Worm (Caenorhabditis elegans): ENCODE data around the gene lin-46.

The lin-46 gene

DNA sequence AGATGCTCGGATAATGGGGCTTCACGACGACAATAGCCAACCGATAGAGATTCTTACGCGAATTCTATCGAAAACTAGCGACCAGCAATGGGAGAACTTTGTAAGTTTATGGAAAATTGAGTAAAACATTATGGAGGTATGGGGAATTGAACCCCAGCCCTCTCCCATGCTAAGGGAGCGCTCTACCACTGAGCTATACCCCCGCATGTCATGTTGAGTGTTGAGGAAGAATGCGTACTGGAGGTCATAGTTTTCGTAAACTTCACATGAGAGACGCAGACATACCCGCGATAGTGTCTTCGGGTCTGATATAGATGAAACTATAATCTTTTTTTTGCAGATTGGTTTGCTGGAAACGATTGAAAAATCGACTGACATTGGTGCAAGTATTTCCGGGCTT is 34.7 kb downstream of the lin-46 start:
- peak; percentile 68 for TF ChIP-seq nhr-48 (tag; optimal IDR thresholded peaks at IDR 0.05)
- TF ChIP-seq nhr-42 (GFP tag; IDR thresholded peaks at IDR 0.05): 0 out of 2 replicates have a peak, but pooled peaks have one; percentile 48
- no peak for TF ChIP-seq attf-4 (tag; optimal IDR thresholded peaks at IDR 0.05)
- TF ChIP-seq dpl-1 (GFP tag; optimal IDR thresholded peaks at IDR 0.05): peak; percentile 46
- TF ChIP-seq F44E2.7 (GFP tag; IDR thresholded peaks at IDR 0.05): 0 out of 2 replicates have a peak, but pooled peaks have one; percentile 61
- peak; percentile 81 for TF ChIP-seq arid-1 (GFP tag; conservative IDR thresholded peaks at IDR 0.05)
- 0 out of 2 replicates have a peak, but pooled peaks have one; percentile 39 for TF ChIP-seq zfp-3 (GFP tag; conservative IDR thresholded peaks at IDR 0.05)
- TF ChIP-seq fkh-10 (GFP tag; optimal IDR thresholded peaks at IDR 0.05): no peak
- TF ChIP-seq egl-43 (GFP tag; IDR thresholded peaks at IDR 0.05): peak; percentile 93
- TF ChIP-seq F49E8.2 (tag; optimal IDR thresholded peaks at IDR 0.05; ENCODE audit: borderline replicate concordance): peak; percentile 65
- TF ChIP-seq ceh-44 (GFP tag; IDR thresholded peaks at IDR 0.05): peak; percentile 77; the same call in 1 of the 2 replicates
- TF ChIP-seq pqm-1 (tag; optimal IDR thresholded peaks at IDR 0.05): no peak
- peak; percentile 42 for TF ChIP-seq aha-1 (tag)
- TF ChIP-seq lin-39 (tag; optimal IDR thresholded peaks at IDR 0.05): no peak
- no peak for TF ChIP-seq nhr-11 (tag; optimal IDR thresholded peaks at IDR 0.05)
- TF ChIP-seq hif-1 (tag; optimal IDR thresholded peaks at IDR 0.05): peak in 1 of 2 experiments; percentile 58
- TF ChIP-seq daf-12 (tag; optimal IDR thresholded peaks at IDR 0.05): no peak
- peak; percentile 88 for TF ChIP-seq T26A8.4 (GFP tag; IDR thresholded peaks at IDR 0.05)
- TF ChIP-seq nhr-10 (tag; optimal IDR thresholded peaks at IDR 0.05): no peak
- peak; percentile 36 for TF ChIP-seq lin-13 (GFP tag; optimal IDR thresholded peaks at IDR 0.05)
- no peak for TF ChIP-seq ama-1 (optimal IDR thresholded peaks at IDR 0.05)
- TF ChIP-seq mxl-3 (GFP tag; optimal IDR thresholded peaks at IDR 0.05): peak; percentile 64
- peak; percentile 80; the same call in 1 of the 2 replicates for TF ChIP-seq zip-11 (GFP tag; IDR thresholded peaks at IDR 0.05)
- TF ChIP-seq F10B5.3 (tag; optimal IDR thresholded peaks at IDR 0.05): peak; percentile 65
- no peak for TF ChIP-seq ceh-28 (tag; optimal IDR thresholded peaks at IDR 0.05)
- 0 out of 2 replicates have a peak, but pooled peaks have one; percentile 55 for TF ChIP-seq F26F4.8 (GFP tag; conservative IDR thresholded peaks at IDR 0.05)
- TF ChIP-seq mdl-1 (tag; optimal IDR thresholded peaks at IDR 0.05): peak in 1 of 2 experiments; percentile 68
- peak; percentile 89 for TF ChIP-seq nhr-41 (GFP tag; IDR thresholded peaks at IDR 0.05)
- no peak for TF ChIP-seq nhr-25 (tag; optimal IDR thresholded peaks at IDR 0.05; ENCODE audit: borderline replicate concordance, insufficient read depth)
- no peak for TF ChIP-seq unc-39 (tag; optimal IDR thresholded peaks at IDR 0.05)
- TF ChIP-seq ctbp-1 (GFP tag; IDR thresholded peaks at IDR 0.05): peak; percentile 85
- TF ChIP-seq ZK337.2 (GFP tag; IDR thresholded peaks at IDR 0.05): 0 out of 2 replicates have a peak, but pooled peaks have one; percentile 49
- TF ChIP-seq nhr-28 (tag; optimal IDR thresholded peaks at IDR 0.05): peak; percentile 72
- TF ChIP-seq set-16 (GFP tag; IDR thresholded peaks at IDR 0.05): no peak
- TF ChIP-seq snpc-4 (tag; optimal IDR thresholded peaks at IDR 0.05): no peak
- no peak for TF ChIP-seq jun-1 (tag; optimal IDR thresholded peaks at IDR 0.05)
- no peak for TF ChIP-seq nhr-237 (tag; optimal IDR thresholded peaks at IDR 0.05)
- peak; percentile 83 for TF ChIP-seq vab-7 (GFP tag; IDR thresholded peaks at IDR 0.05)
- 0 out of 2 replicates have a peak, but pooled peaks have one; percentile 48 for TF ChIP-seq mxl-2 (GFP tag; conservative IDR thresholded peaks at IDR 0.05)
- no peak for TF ChIP-seq ztf-11 (tag; optimal IDR thresholded peaks at IDR 0.05)
- no peak for TF ChIP-seq unc-62 (GFP tag; optimal IDR thresholded peaks at IDR 0.05 in 1 of 2)
- TF ChIP-seq unc-62 (tag; optimal IDR thresholded peaks at IDR 0.05): no peak
- TF ChIP-seq lin-15B (tag; optimal IDR thresholded peaks at IDR 0.05): no peak
- peak; percentile 95 for TF ChIP-seq lim-7 (GFP tag; IDR thresholded peaks at IDR 0.05)
- peak; percentile 56 for TF ChIP-seq hlh-30 (tag; optimal IDR thresholded peaks at IDR 0.05; ENCODE audit: insufficient read depth)
- TF ChIP-seq spr-3 (GFP tag; optimal IDR thresholded peaks at IDR 0.05): peak; percentile 86
- peak; percentile 72 for TF ChIP-seq spr-1 (tag; optimal IDR thresholded peaks at IDR 0.05)
- peak; percentile 78 for TF ChIP-seq ceh-20 (GFP tag; IDR thresholded peaks at IDR 0.05)
- no peak for TF ChIP-seq lin-29 (GFP tag; IDR thresholded peaks at IDR 0.05)
- peak; percentile 64 for TF ChIP-seq hlh-11 (tag; optimal IDR thresholded peaks at IDR 0.05)
- no peak for TF ChIP-seq ZK546.5 (tag; optimal IDR thresholded peaks at IDR 0.05)
- no peak for TF ChIP-seq ces-1 (GFP tag; optimal IDR thresholded peaks at IDR 0.05)
